Fruit fly (Drosophila melanogaster) S2 (cell line): ENCODE data around the gene hwt.

Source experiments
- CG8478 ChIP-seq: fragments of >200 bp; optimal IDR thresholded peaks from 2 replicates; lab custom pipeline; 2018
- CTCF ChIP-seq, 2 experiments: fragments of >200 bp; optimal IDR thresholded peaks; 2 replicates each; lab custom pipeline; 2018

- TF ChIP-seq CG8478 (lab: Kevin White, UChicago) (no peak), CTCF (optimal IDR thresholded peaks at IDR 0.05; lab: Kevin White, UChicago) (no peak)
These were observed 47.6 kb upstream of the hwt start, which contains the start of gene CG11085 for dm6 chrX:12615752-12616366.
